Worm (Caenorhabditis elegans) whole organism, mixed stage, embryonic: ENCODE results near the gene math-14.
A peak's percentile ranks its signal among the peaks of the same experiment; 100 is the strongest.
"Not testable (repeated sequence)": the region's sequence is repeated elsewhere in the genome, so short reads cannot be mapped to it uniquely, and the experiment has no call there.

Experiments
- bed-3 ChIP-seq: fragments of 200-800 bp; sonication (Bioruptor generic); optimal IDR thresholded peaks from 3 replicates; lab custom pipeline; 2018; ENCODE audit warnings: mild to moderate bottlenecking, missing genetic modification characterization, moderate library complexity, missing compliant biosample characterization
- blmp-1 ChIP-seq: fragments of 150-350 bp; optimal IDR thresholded peaks from 2 replicates; lab custom pipeline; 2014; ENCODE audit warnings: missing biosample characterization, missing genetic modification characterization
- ceh-39 ChIP-seq: fragments of 150-350 bp; optimal IDR thresholded peaks from 2 replicates; lab custom pipeline; 2014; ENCODE audit warnings: missing biosample characterization, missing genetic modification characterization
- ceh-43 ChIP-seq: fragments of 200-800 bp; sonication (Bioruptor generic); optimal IDR thresholded peaks from 2 replicates; lab custom pipeline; 2018; ENCODE audit warnings: mild to moderate bottlenecking, missing genetic modification characterization, moderate library complexity, missing compliant biosample characterization
- ceh-83 ChIP-seq: fragments of 200-800 bp; sonication (Bioruptor generic); optimal IDR thresholded peaks from 2 replicates; lab custom pipeline; 2018; ENCODE audit warnings: mild to moderate bottlenecking, missing genetic modification characterization, missing compliant biosample characterization
- elt-1 ChIP-seq: sonication (generic microtip); optimal IDR thresholded peaks from 2 replicates; lab custom pipeline; 2017; ENCODE audit warnings: missing genetic modification characterization, mild to moderate bottlenecking, missing compliant biosample characterization, antibody characterized with exemption, moderate library complexity, borderline replicate concordance; ENCODE audit not compliant: insufficient read depth
- elt-3 ChIP-seq: fragments of 150-350 bp; optimal IDR thresholded peaks from 2 replicates; lab custom pipeline; 2014; ENCODE audit warnings: missing biosample characterization, missing genetic modification characterization
- flh-1 ChIP-seq: fragments of 200-800 bp; sonication (Bioruptor generic); optimal IDR thresholded peaks from 2 replicates; lab custom pipeline; 2018; ENCODE audit warnings: mild to moderate bottlenecking, missing genetic modification characterization, moderate library complexity, missing compliant biosample characterization
- ham-2 ChIP-seq: fragments of 200-800 bp; sonication (Bioruptor generic); optimal IDR thresholded peaks from 2 replicates; lab custom pipeline; 2018; ENCODE audit warnings: mild to moderate bottlenecking, missing genetic modification characterization, missing compliant biosample characterization
- hlh-1 ChIP-seq: fragments of 150-350 bp; optimal IDR thresholded peaks from 2 replicates; lab custom pipeline; 2014; ENCODE audit warnings: missing biosample characterization, missing genetic modification reagents, missing genetic modification characterization
- lsy-2 ChIP-seq: fragments of 150-350 bp; optimal IDR thresholded peaks from 2 replicates; lab custom pipeline; 2014; ENCODE audit warnings: missing biosample characterization, missing genetic modification characterization
- mab-5 ChIP-seq: fragments of 150-350 bp; optimal IDR thresholded peaks from 2 replicates; lab custom pipeline; 2014; ENCODE audit warnings: missing biosample characterization, missing genetic modification characterization
- mep-1 ChIP-seq: fragments of 150-350 bp; optimal IDR thresholded peaks from 2 replicates; lab custom pipeline; 2017; ENCODE audit warnings: missing biosample characterization, missing genetic modification reagents, missing genetic modification characterization, inconsistent platforms
- mls-2 ChIP-seq: sonication (generic microtip); optimal IDR thresholded peaks from 2 replicates; lab custom pipeline; 2016; ENCODE audit warnings: mild to moderate bottlenecking, missing genetic modification characterization, moderate library complexity, missing compliant biosample characterization
- nhr-12 ChIP-seq: fragments of 150-350 bp; optimal IDR thresholded peaks from 2 replicates; lab custom pipeline; 2014; ENCODE audit warnings: missing biosample characterization, missing genetic modification characterization
- nhr-2 ChIP-seq: fragments of 150-350 bp; optimal IDR thresholded peaks from 2 replicates; lab custom pipeline; 2014; ENCODE audit warnings: missing biosample characterization, missing genetic modification characterization
- nhr-237 ChIP-seq: fragments of 150-350 bp; optimal IDR thresholded peaks from 2 replicates; lab custom pipeline; 2014; ENCODE audit warnings: missing biosample characterization, missing genetic modification characterization
- nhr-28 ChIP-seq: fragments of 150-350 bp; optimal IDR thresholded peaks from 2 replicates; lab custom pipeline; 2014; ENCODE audit warnings: missing biosample characterization, missing genetic modification characterization
- pha-4 ChIP-seq: fragments of 150-350 bp; optimal IDR thresholded peaks from 2 replicates; lab custom pipeline; 2018; ENCODE audit warnings: missing biosample characterization, missing genetic modification reagents, missing genetic modification characterization
- sem-2 ChIP-seq: fragments of 200-800 bp; sonication (Bioruptor generic); optimal IDR thresholded peaks from 2 replicates; lab custom pipeline; 2018; ENCODE audit warnings: mild to moderate bottlenecking, missing genetic modification characterization, missing compliant biosample characterization
- snpc-4 ChIP-seq: fragments of 150-350 bp; optimal IDR thresholded peaks from 2 replicates; lab custom pipeline; 2014; ENCODE audit warnings: missing biosample characterization, missing genetic modification characterization
- sptf-1 ChIP-seq: sonication (generic microtip); optimal IDR thresholded peaks from 2 replicates; lab custom pipeline; 2017; ENCODE audit warnings: mild to moderate bottlenecking, missing genetic modification characterization, moderate library complexity, missing compliant biosample characterization
- tbx-8 ChIP-seq: fragments of 200-800 bp; sonication (Bioruptor generic); optimal IDR thresholded peaks from 2 replicates; lab custom pipeline; 2018; ENCODE audit warnings: mild to moderate bottlenecking, missing genetic modification characterization, moderate library complexity, missing compliant biosample characterization
- unc-120 ChIP-seq: sonication (generic microtip); optimal IDR thresholded peaks from 2 replicates; lab custom pipeline; 2017; ENCODE audit warnings: missing genetic modification characterization, missing compliant biosample characterization; ENCODE audit not compliant: poor library complexity, severe bottlenecking
- unc-62 ChIP-seq: fragments of 150-350 bp; optimal IDR thresholded peaks from 2 replicates; lab custom pipeline; 2014; ENCODE audit warnings: missing biosample characterization, missing genetic modification reagents, missing genetic modification characterization
- zip-8 ChIP-seq: fragments of 150-350 bp; optimal IDR thresholded peaks from 2 replicates; lab custom pipeline; 2014; ENCODE audit warnings: missing biosample characterization, missing genetic modification characterization
- ztf-11 ChIP-seq: fragments of 150-350 bp; optimal IDR thresholded peaks from 2 replicates; lab custom pipeline; 2014; ENCODE audit warnings: missing biosample characterization, missing genetic modification characterization

The math-14 gene

ce11 chrII:1850299-1850698 is 18.9 kb upstream of the math-14 start, which contains the start of gene fbxb-96:
Gene fbxb-96, minus strand, starts transcription at chrII:1850399.
- TF ChIP-seq mep-1 (tag; lab: Kevin White, UChicago) = no peak
- no peak for TF ChIP-seq mls-2 (tag; lab: Kevin White, UChicago)
- TF ChIP-seq nhr-28 (tag; lab: Kevin White, UChicago) = no peak
- TF ChIP-seq hlh-1 (tag; lab: Kevin White, UChicago) = no peak
- no peak for TF ChIP-seq ztf-11 (tag; lab: Kevin White, UChicago)

- TF ChIP-seq zip-8 (tag; lab: Kevin White, UChicago) (no peak), ceh-43 (GFP tag; lab: Kevin White, UChicago) (no peak), tbx-8 (GFP tag; lab: Kevin White, UChicago) (no peak), nhr-12 (no peak), mab-5 (tag; lab: Kevin White, UChicago) (no peak), ham-2 (no peak), elt-3 (peak; percentile 85), unc-62 (GFP tag; lab: Kevin White, UChicago) (no peak), elt-1 (peak; percentile 62), nhr-28 (tag; lab: Kevin White, UChicago) (no peak), bed-3 (GFP tag; lab: Kevin White, UChicago) (no peak)
Measured at ce11 chrII:1850840-1851294, 18.4 kb upstream of the math-14 start, which contains the start of gene C52E2.3. Gene C52E2.3, plus strand, starts transcription at chrII:1851244.

- no peak for TF ChIP-seq sptf-1 (tag; lab: Kevin White, UChicago)
- TF ChIP-seq elt-1 = no peak
- TF ChIP-seq unc-62 (GFP tag; lab: Kevin White, UChicago) = no peak
- TF ChIP-seq blmp-1 (tag; lab: Kevin White, UChicago) = no peak
- no peak for TF ChIP-seq ceh-83
Measured at ce11 chrII:1851716-1852115, 17.5 kb upstream of the math-14 start.

ce11 chrII:1852503-1852902 is 16.7 kb upstream of the math-14 start, which contains the start of gene C52E2.2:
Gene C52E2.2, plus strand, starts transcription at chrII:1852803.
- no peak for TF ChIP-seq hlh-1 (tag; lab: Kevin White, UChicago)
- no peak for TF ChIP-seq flh-1 (GFP tag; lab: Kevin White, UChicago)
- no peak for TF ChIP-seq snpc-4
- no peak for TF ChIP-seq sem-2 (GFP tag; lab: Kevin White, UChicago)
- no peak for TF ChIP-seq nhr-2 (tag; lab: Kevin White, UChicago)
- TF ChIP-seq ceh-39 (tag; lab: Kevin White, UChicago) = no peak
- TF ChIP-seq mep-1 (tag; lab: Kevin White, UChicago) = no peak
- TF ChIP-seq ceh-43 (GFP tag; lab: Kevin White, UChicago) = no peak
- no peak for TF ChIP-seq elt-1
- no peak for TF ChIP-seq nhr-28 (tag; lab: Kevin White, UChicago)
- TF ChIP-seq pha-4 = no peak
- no peak for TF ChIP-seq nhr-237 (tag; lab: Kevin White, UChicago)
- TF ChIP-seq tbx-8 (GFP tag; lab: Kevin White, UChicago) = no peak
- TF ChIP-seq, all 35 proteins: peak for 0

ce11 chrII:1854094-1854493 is 15.1 kb upstream of the math-14 start, which contains the start of gene fbxb-95:
Gene fbxb-95, plus strand, starts transcription at chrII:1854394.
- not testable (repeated sequence) for TF ChIP-seq mab-5, unc-120, lsy-2 (tag; lab: Kevin White, UChicago)

ce11 chrII:1861285-1861793 is 7.9 kb upstream of the math-14 start, which contains the start of gene C16C4.18:
Gene C16C4.18, minus strand, starts transcription at chrII:1861335.
- peak; percentile 2 for TF ChIP-seq mep-1 (tag; lab: Kevin White, UChicago)

ce11 chrII:1862334-1862733 is 6.9 kb upstream of the math-14 start, which contains the start of gene fbxb-98:
Gene fbxb-98, plus strand, starts transcription at chrII:1862634.
- TF ChIP-seq sem-2 (GFP tag; lab: Kevin White, UChicago); ceh-43 (GFP tag; lab: Kevin White, UChicago); ztf-11 (tag; lab: Kevin White, UChicago): not testable (repeated sequence)
